Worm (Caenorhabditis elegans): Measurements from ENCODE around the gene clec-25.

The clec-25 gene

DNA sequence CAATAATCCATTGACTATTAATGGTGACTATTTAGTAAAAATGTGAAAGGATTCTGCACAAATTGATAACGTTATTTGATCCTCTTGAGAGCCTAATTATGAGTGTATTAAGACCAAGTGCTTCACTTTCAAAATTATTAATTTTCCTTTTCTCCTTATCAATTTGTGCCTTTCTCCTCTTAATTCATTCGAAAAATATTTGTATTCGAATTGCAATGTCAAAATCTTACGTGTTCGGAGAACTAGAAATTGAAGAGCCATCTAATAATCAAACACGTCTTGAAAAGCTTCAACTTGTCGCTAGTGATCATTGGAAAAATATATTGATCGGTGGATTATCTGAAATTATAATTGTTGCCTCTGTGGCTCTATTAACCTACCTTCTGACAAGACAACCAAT, 5.5 kb downstream of the clec-25 start, which contains the start of the genes clec-36 and clec-26:
Gene clec-36, minus strand, starts transcription at position 101 of the 400 bp plus-strand sequence.
Gene clec-26, plus strand, starts transcription at position 114 of the 400 bp plus-strand sequence.
- TF ChIP-seq nhr-11 (tag; optimal IDR thresholded peaks at IDR 0.05) (no peak), lin-39 (tag; optimal IDR thresholded peaks at IDR 0.05) (no peak), unc-55 (GFP tag; optimal IDR thresholded peaks at IDR 0.05) (no peak), nhr-10 (tag; optimal IDR thresholded peaks at IDR 0.05) (no peak), dmd-4 (tag; optimal IDR thresholded peaks at IDR 0.05) (no peak), ceh-16 (tag; optimal IDR thresholded peaks at IDR 0.05) (no peak), ZK546.5 (tag; optimal IDR thresholded peaks at IDR 0.05) (no peak), blmp-1 (tag; optimal IDR thresholded peaks at IDR 0.05; ENCODE audit: insufficient read depth) (no peak), unc-62 (GFP tag; optimal IDR thresholded peaks at IDR 0.05) (no peak)

DNA sequence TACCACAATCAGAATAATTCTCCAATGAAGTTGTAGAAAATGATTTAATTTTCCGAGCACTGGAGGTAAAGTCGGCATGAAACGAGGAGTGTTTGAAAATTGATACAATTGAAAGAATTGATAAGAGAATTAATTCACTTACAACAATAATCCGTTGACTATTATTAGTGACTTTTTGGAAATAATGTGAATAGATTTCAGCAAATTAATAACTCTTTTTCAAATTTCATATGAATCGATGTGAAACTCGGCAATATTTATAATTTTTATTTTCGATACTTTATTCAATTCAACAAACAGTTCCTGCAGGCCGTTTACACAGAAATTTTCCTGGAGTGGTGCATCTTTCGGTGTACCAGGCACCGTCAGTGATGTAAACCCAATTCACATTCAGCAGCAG, 9.0 kb downstream of the clec-25 start, which contains the start of gene clec-37:
Gene clec-37, minus strand, starts transcription at position 101 of the 400 bp plus-strand sequence.
- TF ChIP-seq unc-55 (GFP tag; optimal IDR thresholded peaks at IDR 0.05) = no peak
- TF ChIP-seq nhr-11 (tag; optimal IDR thresholded peaks at IDR 0.05) = no peak
- no peak for TF ChIP-seq nhr-77 (tag; optimal IDR thresholded peaks at IDR 0.05)
- TF ChIP-seq mdl-1 (tag; optimal IDR thresholded peaks at IDR 0.05) = no peak
- TF ChIP-seq lin-39 (tag; optimal IDR thresholded peaks at IDR 0.05) = no peak
- TF ChIP-seq C34F6.9 (tag; optimal IDR thresholded peaks at IDR 0.05) = no peak
- TF ChIP-seq alr-1 (tag; optimal IDR thresholded peaks at IDR 0.05) = no peak
- no peak for TF ChIP-seq Y55F3AM.14 (GFP tag; optimal IDR thresholded peaks at IDR 0.05)
- no peak for TF ChIP-seq mbf-1 (tag; optimal IDR thresholded peaks at IDR 0.05)
- TF ChIP-seq R02D3.7 (tag; optimal IDR thresholded peaks at IDR 0.05) = no peak
- TF ChIP-seq sem-4 (tag; optimal IDR thresholded peaks at IDR 0.05) = no peak
- TF ChIP-seq F13H6.1 (tag; optimal IDR thresholded peaks at IDR 0.05) = no peak
- TF ChIP-seq sma-3 (GFP tag; optimal IDR thresholded peaks at IDR 0.05) = no peak
- TF ChIP-seq lin-13 (GFP tag; optimal IDR thresholded peaks at IDR 0.05) = no peak
- TF ChIP-seq fos-1 (tag; optimal IDR thresholded peaks at IDR 0.05) = no peak
- no peak for TF ChIP-seq ama-1 (optimal IDR thresholded peaks at IDR 0.05)
- no peak for TF ChIP-seq nhr-237 (tag; optimal IDR thresholded peaks at IDR 0.05)

DNA sequence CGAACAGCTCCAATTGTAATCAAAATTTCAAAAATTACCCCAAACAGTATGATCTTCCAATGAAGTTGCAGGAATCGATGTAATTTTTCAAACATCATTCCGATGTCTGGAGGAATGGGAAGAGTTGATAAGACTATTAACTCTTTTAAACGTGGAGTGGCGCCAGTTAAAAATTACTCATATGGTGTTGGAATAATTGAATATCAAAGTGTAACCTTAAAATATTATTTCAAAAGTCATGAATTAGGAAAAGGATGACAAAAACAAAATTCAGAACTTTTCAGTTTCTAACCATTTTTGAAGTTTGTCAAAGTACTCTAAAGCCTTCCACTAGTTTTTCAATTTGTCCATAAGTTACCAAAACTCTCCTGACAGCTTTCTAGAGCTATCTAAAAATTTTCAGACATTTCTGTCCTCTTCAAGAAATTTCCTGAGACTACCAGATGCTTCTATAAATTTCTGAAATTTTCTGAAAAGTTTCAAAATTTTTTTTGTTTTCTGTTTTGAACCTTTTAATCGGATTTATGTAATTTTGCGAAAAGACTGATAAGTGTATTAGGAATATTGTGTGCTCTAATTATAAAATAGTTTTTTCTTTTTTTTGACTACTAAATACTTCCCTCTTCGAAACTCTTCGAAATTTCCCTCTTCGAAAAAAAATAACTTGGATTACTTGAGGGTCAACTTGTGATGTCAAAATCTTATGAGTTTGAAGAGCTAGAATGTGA, 11.1 kb downstream of the clec-25 start, which contains the start of the genes clec-35 and clec-27:
Gene clec-35, minus strand, starts transcription at position 101 of the 728 bp plus-strand sequence.
Gene clec-27, plus strand, starts transcription at position 678 of the 728 bp plus-strand sequence.
- TF ChIP-seq nhr-12 (tag; optimal IDR thresholded peaks at IDR 0.05) (no peak), zag-1 (tag; optimal IDR thresholded peaks at IDR 0.05) (no peak), egl-27 (tag; optimal IDR thresholded peaks at IDR 0.05) (no peak), unc-55 (GFP tag; optimal IDR thresholded peaks at IDR 0.05) (no peak), Y55F3AM.14 (GFP tag; optimal IDR thresholded peaks at IDR 0.05) (no peak), mab-5 (tag; optimal IDR thresholded peaks at IDR 0.05) (no peak), snpc-4 (tag; optimal IDR thresholded peaks at IDR 0.05) (no peak), fos-1 (tag; optimal IDR thresholded peaks at IDR 0.05) (no peak), nhr-6 (tag; optimal IDR thresholded peaks at IDR 0.05) (no peak), aly-2 (tag; optimal IDR thresholded peaks at IDR 0.05) (no peak), ztf-4 (tag; optimal IDR thresholded peaks at IDR 0.05) (no peak), nhr-77 (tag; optimal IDR thresholded peaks at IDR 0.05) (no peak), nhr-11 (tag; optimal IDR thresholded peaks at IDR 0.05) (no peak), alr-1 (tag; optimal IDR thresholded peaks at IDR 0.05) (no peak)

DNA sequence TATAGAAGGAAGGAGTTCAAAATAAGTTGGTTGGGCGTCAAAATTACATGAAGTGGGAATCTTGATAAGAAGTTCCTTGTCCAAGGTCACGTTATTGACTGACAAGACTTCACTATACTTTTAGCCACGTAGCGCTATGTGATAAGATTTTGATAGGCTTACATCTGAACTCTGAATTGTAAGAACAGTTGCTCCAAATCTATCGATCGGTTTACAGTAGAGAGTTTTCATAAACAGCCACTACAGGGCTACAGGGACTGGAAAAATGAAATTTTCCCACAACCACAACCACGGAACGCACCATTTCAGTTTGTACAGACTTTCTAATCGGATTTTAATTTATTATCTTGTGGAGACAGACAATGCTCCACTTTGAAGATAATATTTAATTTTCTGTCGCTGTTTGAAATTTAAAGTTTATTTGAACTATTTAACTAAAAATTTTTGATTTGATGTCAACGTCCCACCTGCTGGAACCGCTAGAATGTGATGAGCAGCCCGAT, 15.0 kb downstream of the clec-25 start, which contains the start of the genes clec-31 and clec-22:
Gene clec-31, minus strand, starts transcription at position 101 of the 503 bp plus-strand sequence.
Gene clec-22, plus strand, starts transcription at position 453 of the 503 bp plus-strand sequence.
- TF ChIP-seq zag-1 (tag; optimal IDR thresholded peaks at IDR 0.05) = no peak
- no peak for TF ChIP-seq nhr-10 (tag; optimal IDR thresholded peaks at IDR 0.05)
- no peak for TF ChIP-seq snpc-4 (tag; optimal IDR thresholded peaks at IDR 0.05)
- TF ChIP-seq lin-13 (GFP tag; optimal IDR thresholded peaks at IDR 0.05) = no peak
- TF ChIP-seq lin-39 (tag; optimal IDR thresholded peaks at IDR 0.05) = no peak
- TF ChIP-seq nhr-12 (tag; optimal IDR thresholded peaks at IDR 0.05) = no peak
- TF ChIP-seq nhr-21 (tag; optimal IDR thresholded peaks at IDR 0.05) = no peak
- no peak for TF ChIP-seq F13H6.1 (tag; optimal IDR thresholded peaks at IDR 0.05)
- TF ChIP-seq unc-55 (GFP tag; optimal IDR thresholded peaks at IDR 0.05) = no peak
- TF ChIP-seq C34F6.9 (tag; optimal IDR thresholded peaks at IDR 0.05) = no peak
- TF ChIP-seq nhr-77 (tag; optimal IDR thresholded peaks at IDR 0.05) = no peak

DNA sequence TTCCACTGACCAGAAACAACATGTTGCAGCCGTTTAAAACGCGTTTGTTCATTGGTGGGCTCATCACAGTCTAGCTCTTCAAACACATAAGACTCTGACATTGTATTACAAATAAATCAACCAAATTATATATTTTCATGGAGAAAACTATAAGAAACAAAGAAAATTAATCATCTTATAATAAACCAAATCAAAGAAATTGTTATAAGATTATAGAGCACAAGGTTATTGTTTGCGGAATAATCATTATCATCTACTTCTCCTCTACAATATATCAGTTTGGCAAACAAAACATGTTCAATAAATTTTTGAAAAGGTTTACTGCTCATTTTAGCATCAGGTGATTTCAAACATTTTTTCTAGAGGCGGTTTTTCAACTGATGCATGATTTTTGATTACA, 18.7 kb downstream of the clec-25 start, which contains the start of the genes clec-32 and clec-24:
Gene clec-32, minus strand, starts transcription at position 101 of the 400 bp plus-strand sequence.
Gene clec-24, plus strand, starts transcription at position 294 of the 400 bp plus-strand sequence.
- TF ChIP-seq nhr-12 (tag; optimal IDR thresholded peaks at IDR 0.05) (no peak), nhr-6 (tag; optimal IDR thresholded peaks at IDR 0.05) (no peak), alr-1 (tag; optimal IDR thresholded peaks at IDR 0.05) (no peak), aly-2 (tag; optimal IDR thresholded peaks at IDR 0.05) (no peak), dmd-4 (tag; optimal IDR thresholded peaks at IDR 0.05) (no peak)
